Worm (Caenorhabditis elegans) whole organism, L1 larva: ENCODE measurements around the gene K12H6.4.

ENCODE experiments used
- C16A3.4 ChIP-seq: fragments of 150-350 bp; optimal IDR thresholded peaks from 2 replicates; lab custom pipeline; 2014; ENCODE audit warnings: missing biosample characterization, missing genetic modification characterization
- C34B4.2 ChIP-seq: sonication (generic microtip); optimal IDR thresholded peaks from 2 replicates; lab custom pipeline; 2017; ENCODE audit warnings: mild to moderate bottlenecking, missing genetic modification characterization, missing compliant biosample characterization
- Y116A8C.19 ChIP-seq: sonication (generic microtip); optimal IDR thresholded peaks from 2 replicates; lab custom pipeline; 2016; ENCODE audit warnings: missing compliant biosample characterization, missing genetic modification characterization, borderline replicate concordance
- aha-1 ChIP-seq: fragments of 150-350 bp; optimal IDR thresholded peaks from 2 replicates; lab custom pipeline; 2014; ENCODE audit warnings: missing biosample characterization, missing genetic modification characterization
- alr-1 ChIP-seq: fragments of 200-800 bp; sonication (Bioruptor generic); optimal IDR thresholded peaks from 2 replicates; lab custom pipeline; 2018; ENCODE audit warnings: borderline replicate concordance, mild to moderate bottlenecking, missing genetic modification characterization, missing compliant biosample characterization
- ama-1 ChIP-seq: fragments of 150-350 bp; optimal IDR thresholded peaks from 2 replicates; lab custom pipeline; 2014
- blmp-1 ChIP-seq: fragments of 150-350 bp; optimal IDR thresholded peaks from 2 replicates; lab custom pipeline; 2014; ENCODE audit warnings: missing biosample characterization, missing genetic modification characterization
- ceh-88 ChIP-seq: fragments of 200-800 bp; sonication (Bioruptor generic); IDR thresholded peaks from 2 replicates; pipeline ENCODE4 v1.3.6; 2022; ENCODE audit warnings: missing genetic modification characterization, missing compliant biosample characterization
- dpl-1 ChIP-seq, 3 experiments: fragments of 150-350 bp in 2 of 3; sonication (generic microtip) in 1 of 3; optimal IDR thresholded peaks; 2 replicates each; lab custom pipeline; 2014 to 2017; ENCODE audit warnings: missing biosample characterization in 3 of 3, missing genetic modification characterization in 3 of 3, missing genetic modification reagents in 3 of 3
- efl-1 ChIP-seq, 4 experiments: fragments of 150-350 bp; optimal IDR thresholded peaks in 3 of 4; peaks in 1 of 4; 1 replicate in 1 of 4; 2 replicates in 3 of 4; lab custom pipeline; 2014; ENCODE audit warnings: missing biosample characterization in 2 of 4, missing genetic modification characterization in 2 of 4, missing genetic modification reagents in 2 of 4
- egl-27 ChIP-seq, 2 experiments: fragments of 150-350 bp in 1 of 2; sonication (generic microtip); optimal IDR thresholded peaks; 3 replicates each; lab custom pipeline; 2017 to 2018; ENCODE audit warnings: missing biosample characterization in 2 of 2, missing genetic modification characterization in 2 of 2, missing genetic modification reagents in 2 of 2
- elt-2 ChIP-seq: sonication (generic microtip); optimal IDR thresholded peaks from 2 replicates; lab custom pipeline; 2016; ENCODE audit warnings: missing genetic modification characterization, mild to moderate bottlenecking, inconsistent platforms, missing compliant biosample characterization, missing genetic modification reagents
- elt-3 ChIP-seq, 6 experiments: fragments of 150-350 bp in 1 of 6; sonication (generic microtip); optimal IDR thresholded peaks; 2 replicates each; lab custom pipeline; 2017 to 2018; ENCODE audit warnings: missing biosample characterization in 6 of 6, missing genetic modification characterization in 6 of 6, inconsistent platforms in 1 of 6
- ets-5 ChIP-seq: fragments of 200-800 bp; sonication (Bioruptor generic); IDR thresholded peaks from 2 replicates; pipeline ENCODE4 v1.3.6; 2022; ENCODE audit warnings: missing genetic modification characterization, missing compliant biosample characterization
- fkh-10 ChIP-seq: sonication (generic microtip); optimal IDR thresholded peaks from 2 replicates; lab custom pipeline; 2017; ENCODE audit warnings: missing biosample characterization, missing genetic modification reagents, missing genetic modification characterization
- fkh-4 ChIP-seq: sonication (generic microtip); optimal IDR thresholded peaks from 2 replicates; lab custom pipeline; 2016; ENCODE audit warnings: missing compliant biosample characterization, missing genetic modification characterization, borderline replicate concordance
- fkh-8 ChIP-seq: sonication (generic microtip); optimal IDR thresholded peaks from 2 replicates; lab custom pipeline; 2016; ENCODE audit warnings: mild to moderate bottlenecking, missing genetic modification characterization, missing compliant biosample characterization
- fos-1 ChIP-seq: fragments of 150-350 bp; optimal IDR thresholded peaks from 2 replicates; lab custom pipeline; 2014; ENCODE audit warnings: missing biosample characterization, missing genetic modification characterization
- hlh-4 ChIP-seq: sonication (generic microtip); optimal IDR thresholded peaks from 2 replicates; lab custom pipeline; 2016; ENCODE audit warnings: mild to moderate bottlenecking, missing genetic modification characterization, missing compliant biosample characterization
- irx-1 ChIP-seq: sonication (generic microtip); optimal IDR thresholded peaks from 2 replicates; lab custom pipeline; 2016; ENCODE audit warnings: missing genetic modification characterization, missing compliant biosample characterization
- jun-1 ChIP-seq: fragments of 150-350 bp; optimal IDR thresholded peaks from 2 replicates; lab custom pipeline; 2014; ENCODE audit warnings: missing biosample characterization, missing genetic modification reagents, missing genetic modification characterization
- lin-13 ChIP-seq: fragments of 150-350 bp; optimal IDR thresholded peaks from 2 replicates; lab custom pipeline; 2014; ENCODE audit warnings: missing biosample characterization, missing genetic modification reagents, missing genetic modification characterization
- lin-14 ChIP-seq: fragments of 200-800 bp; sonication (Bioruptor generic); optimal IDR thresholded peaks from 2 replicates; lab custom pipeline; 2018; ENCODE audit warnings: mild to moderate bottlenecking, missing genetic modification characterization, moderate library complexity, missing compliant biosample characterization
- lin-35 ChIP-seq, 2 experiments: fragments of 150-350 bp; optimal IDR thresholded peaks; 2 replicates each; lab custom pipeline; 2014; ENCODE audit warnings: missing biosample characterization in 2 of 2, missing genetic modification characterization in 2 of 2, missing genetic modification reagents in 2 of 2
- mab-9 ChIP-seq: fragments of 200-800 bp; sonication (Bioruptor generic); IDR thresholded peaks from 2 replicates; pipeline ENCODE4 v1.3.6; 2022; ENCODE audit warnings: missing genetic modification reagents, missing genetic modification characterization, missing compliant biosample characterization
- nhr-237 ChIP-seq: fragments of 150-350 bp; optimal IDR thresholded peaks from 2 replicates; lab custom pipeline; 2014; ENCODE audit warnings: missing biosample characterization, missing genetic modification characterization
- nhr-28 ChIP-seq: fragments of 150-350 bp; optimal IDR thresholded peaks from 2 replicates; lab custom pipeline; 2014; ENCODE audit warnings: missing biosample characterization, missing genetic modification characterization
- nhr-47 ChIP-seq: sonication (generic microtip); optimal IDR thresholded peaks from 2 replicates; lab custom pipeline; 2016; ENCODE audit warnings: mild to moderate bottlenecking, missing genetic modification characterization, moderate library complexity, missing compliant biosample characterization
- nhr-71 ChIP-seq: sonication (generic microtip); optimal IDR thresholded peaks from 2 replicates; lab custom pipeline; 2016; ENCODE audit warnings: mild to moderate bottlenecking, missing genetic modification characterization, moderate library complexity, missing compliant biosample characterization
- nhr-76 ChIP-seq: sonication (generic microtip); optimal IDR thresholded peaks from 2 replicates; lab custom pipeline; 2017; ENCODE audit warnings: missing biosample characterization, missing genetic modification characterization
- nhr-77 ChIP-seq: fragments of 150-350 bp; optimal IDR thresholded peaks from 2 replicates; lab custom pipeline; 2014; ENCODE audit warnings: missing biosample characterization, missing genetic modification characterization
- nhr-84 ChIP-seq: sonication (generic microtip); optimal IDR thresholded peaks from 2 replicates; lab custom pipeline; 2017; ENCODE audit warnings: missing biosample characterization, missing genetic modification characterization
- nhr-85 ChIP-seq: sonication (generic microtip); peaks from one replicate; lab custom pipeline; 2016; ENCODE audit warnings: missing genetic modification characterization, inconsistent platforms, missing compliant biosample characterization
- nhr-90 ChIP-seq: sonication (generic microtip); optimal IDR thresholded peaks from 2 replicates; lab custom pipeline; 2016; ENCODE audit warnings: mild to moderate bottlenecking, missing genetic modification characterization, missing compliant biosample characterization; ENCODE audit not compliant: poor library complexity
- pax-3 ChIP-seq: fragments of 200-800 bp; sonication (Bioruptor generic); optimal IDR thresholded peaks from 2 replicates; lab custom pipeline; 2018; ENCODE audit warnings: mild to moderate bottlenecking, missing genetic modification characterization, moderate library complexity, missing compliant biosample characterization
- rnt-1 ChIP-seq: sonication (generic microtip); optimal IDR thresholded peaks from 2 replicates; lab custom pipeline; 2016; ENCODE audit warnings: mild to moderate bottlenecking, missing genetic modification characterization, moderate library complexity, missing compliant biosample characterization
- sptf-1 ChIP-seq: fragments of 150-350 bp; optimal IDR thresholded peaks from 2 replicates; lab custom pipeline; 2014; ENCODE audit warnings: missing biosample characterization, missing genetic modification characterization
- tbx-2 ChIP-seq: sonication (generic microtip); optimal IDR thresholded peaks from 2 replicates; lab custom pipeline; 2016; ENCODE audit warnings: missing genetic modification characterization, missing compliant biosample characterization
- tlp-1 ChIP-seq: fragments of 150-350 bp; optimal IDR thresholded peaks from 2 replicates; lab custom pipeline; 2014; ENCODE audit warnings: missing biosample characterization, missing genetic modification characterization
- unc-30 ChIP-seq: sonication (generic microtip); optimal IDR thresholded peaks from 2 replicates; lab custom pipeline; 2017; ENCODE audit warnings: missing biosample characterization, missing genetic modification characterization
- unc-62 ChIP-seq: fragments of 150-350 bp; optimal IDR thresholded peaks from 2 replicates; lab custom pipeline; 2014; ENCODE audit warnings: missing biosample characterization, missing genetic modification reagents, missing genetic modification characterization
- unc-98 ChIP-seq: fragments of 200-800 bp; sonication (Bioruptor generic); IDR thresholded peaks from 2 replicates; pipeline ENCODE4 v1.3.6; 2022; ENCODE audit warnings: missing genetic modification characterization, missing compliant biosample characterization
- vab-15 ChIP-seq: sonication (generic microtip); optimal IDR thresholded peaks from 2 replicates; lab custom pipeline; 2017; ENCODE audit warnings: missing genotype, mild to moderate bottlenecking, missing genetic modification characterization, missing compliant biosample characterization
- zip-4 ChIP-seq: fragments of 200-800 bp; sonication (Bioruptor generic); optimal IDR thresholded peaks from 2 replicates; lab custom pipeline; 2018; ENCODE audit warnings: mild to moderate bottlenecking, missing genetic modification characterization, moderate library complexity, missing compliant biosample characterization

The K12H6.4 gene

ce11 chrII:2780804-2781203, 43.3 kb downstream of the K12H6.4 start:
- TF ChIP-seq nhr-28 (tag; lab: Kevin White, UChicago), result no peak
- no peak for TF ChIP-seq fkh-8 (tag; lab: Kevin White, UChicago)
- TF ChIP-seq mab-9 (GFP tag; lab: Robert Waterston, UW), result no peak
- TF ChIP-seq nhr-84 (tag; lab: Kevin White, UChicago), result no peak
- no peak for TF ChIP-seq lin-14
- TF ChIP-seq Y116A8C.19 (tag; lab: Kevin White, UChicago), result no peak
- TF ChIP-seq nhr-47 (tag; lab: Kevin White, UChicago), result no peak
- TF ChIP-seq alr-1 (tag; lab: Kevin White, UChicago), result no peak
- TF ChIP-seq nhr-85, result no peak
- TF ChIP-seq elt-2, result no peak
- no peak for TF ChIP-seq efl-1 (optimal IDR thresholded peaks at IDR 0.05; lab: Kevin White, UChicago)
- no peak for TF ChIP-seq efl-1 (GFP tag; optimal IDR thresholded peaks at IDR 0.05 in 1 of 2; lab: Kevin White, UChicago)
- TF ChIP-seq nhr-77 (tag; lab: Kevin White, UChicago), result no peak
- no peak for TF ChIP-seq unc-30 (tag; lab: Kevin White, UChicago)
- TF ChIP-seq rnt-1 (tag; lab: Kevin White, UChicago), result no peak
- TF ChIP-seq irx-1 (tag; lab: Kevin White, UChicago), result no peak
- no peak for TF ChIP-seq tbx-2 (tag; lab: Kevin White, UChicago)
- TF ChIP-seq sptf-1 (tag; lab: Kevin White, UChicago), result no peak
- TF ChIP-seq vab-15 (tag; lab: Kevin White, UChicago), result no peak
- no peak for TF ChIP-seq unc-62 (GFP tag; lab: Kevin White, UChicago)
- TF ChIP-seq tlp-1 (tag; lab: Kevin White, UChicago), result no peak

ce11 chrII:2779253-2779652, 44.8 kb downstream of the K12H6.4 start, which contains the start of gene F08D12.3:
TSS of gene F08D12.3 (plus strand) at chrII:2779553.
- TF ChIP-seq dpl-1 (GFP tag; optimal IDR thresholded peaks at IDR 0.05; lab: Kevin White, UChicago) (no peak), vab-15 (tag; lab: Kevin White, UChicago) (no peak), ama-1 (lab: Kevin White, UChicago) (no peak)

- TF ChIP-seq nhr-76 (tag; lab: Kevin White, UChicago), result no peak
- TF ChIP-seq pax-3 (tag; lab: Kevin White, UChicago), result no peak
- TF ChIP-seq alr-1 (tag; lab: Kevin White, UChicago), result no peak
- TF ChIP-seq rnt-1 (tag; lab: Kevin White, UChicago), result no peak
- no peak for TF ChIP-seq elt-3 (tag; optimal IDR thresholded peaks at IDR 0.05; lab: Kevin White, UChicago)
- no peak for TF ChIP-seq efl-1 (optimal IDR thresholded peaks at IDR 0.05; lab: Kevin White, UChicago)
- no peak for TF ChIP-seq efl-1 (GFP tag; optimal IDR thresholded peaks at IDR 0.05 in 1 of 2; lab: Kevin White, UChicago)
- no peak for TF ChIP-seq fos-1 (tag; lab: Kevin White, UChicago)
- no peak for TF ChIP-seq fkh-4 (tag; lab: Kevin White, UChicago)
- TF ChIP-seq lin-13 (GFP tag; lab: Kevin White, UChicago), result no peak
- TF ChIP-seq hlh-4, result no peak
- no peak for TF ChIP-seq vab-15 (tag; lab: Kevin White, UChicago)
- no peak for TF ChIP-seq jun-1 (tag; lab: Kevin White, UChicago)
- no peak for TF ChIP-seq egl-27 (tag; optimal IDR thresholded peaks at IDR 0.05; lab: Kevin White, UChicago)
- no peak for TF ChIP-seq nhr-71 (tag; lab: Kevin White, UChicago)
- TF ChIP-seq fkh-10 (GFP tag; lab: Kevin White, UChicago), result no peak
- TF ChIP-seq zip-4 (GFP tag; lab: Kevin White, UChicago), result no peak
Observed at ce11 chrII:2777846-2778245, 46.2 kb downstream of the K12H6.4 start, which contains the start of gene F08D12.4. TSS of gene F08D12.4 (plus strand) at chrII:2778146.

- TF ChIP-seq fos-1 (tag; lab: Kevin White, UChicago) (no peak), aha-1 (tag; lab: Kevin White, UChicago) (no peak), rnt-1 (tag; lab: Kevin White, UChicago) (no peak), C34B4.2 (tag; lab: Kevin White, UChicago) (no peak), ceh-88 (no peak), ama-1 (lab: Kevin White, UChicago) (no peak), fkh-4 (tag; lab: Kevin White, UChicago) (no peak), fkh-8 (tag; lab: Kevin White, UChicago) (no peak), C16A3.4 (tag; lab: Kevin White, UChicago) (no peak), unc-98 (GFP tag; lab: Robert Waterston, UW) (no peak), lin-35 (GFP tag; optimal IDR thresholded peaks at IDR 0.05; lab: Kevin White, UChicago) (no peak), ets-5 (GFP tag; lab: Robert Waterston, UW) (no peak), tlp-1 (tag; lab: Kevin White, UChicago) (no peak), vab-15 (tag; lab: Kevin White, UChicago) (no peak), nhr-237 (tag; lab: Kevin White, UChicago) (no peak), blmp-1 (tag; lab: Kevin White, UChicago) (no peak), mab-9 (GFP tag; lab: Robert Waterston, UW) (no peak), nhr-90 (no peak), Y116A8C.19 (tag; lab: Kevin White, UChicago) (no peak)
Observed at ce11 chrII:2774904-2775303, 49.2 kb downstream of the K12H6.4 start, which contains the start of gene fbxb-111. TSS of gene fbxb-111 (minus strand) at chrII:2775004.
